Fruit fly (Drosophila melanogaster): ENCODE measurements around the gene CG32212.

The CG32212 gene

DNA sequence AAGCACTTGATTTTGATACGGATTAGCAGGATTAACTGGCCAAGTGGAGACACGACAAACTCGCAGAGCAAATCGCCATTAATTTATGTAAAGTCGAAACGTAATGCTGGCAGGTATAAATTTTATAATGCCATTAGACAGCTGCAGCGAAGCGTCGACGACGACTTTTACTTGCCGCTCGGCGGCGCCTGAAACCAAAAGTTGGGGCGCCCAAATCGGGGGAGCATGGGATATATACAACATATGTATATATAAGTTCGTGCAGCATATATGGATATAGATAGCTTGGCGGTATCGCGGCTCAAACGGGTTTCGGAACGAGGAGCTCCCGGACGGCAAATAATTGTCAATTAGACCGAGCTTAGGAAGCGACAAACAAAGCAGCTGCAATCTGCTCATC lies 33.3 kb downstream of the CG32212 start, which contains the start of gene Cpr76Bc:
Gene Cpr76Bc, plus strand, starts transcription at position 301 of the 400 bp plus-strand sequence.
- TF ChIP-seq psq (optimal IDR thresholded peaks at IDR 0.05) (no peak), h (optimal IDR thresholded peaks at IDR 0.05) (no peak), Sin3A (optimal IDR thresholded peaks at IDR 0.05) (no peak), Myc (optimal IDR thresholded peaks at IDR 0.05) (no peak), insv (optimal IDR thresholded peaks at IDR 0.05) (no peak)

DNA sequence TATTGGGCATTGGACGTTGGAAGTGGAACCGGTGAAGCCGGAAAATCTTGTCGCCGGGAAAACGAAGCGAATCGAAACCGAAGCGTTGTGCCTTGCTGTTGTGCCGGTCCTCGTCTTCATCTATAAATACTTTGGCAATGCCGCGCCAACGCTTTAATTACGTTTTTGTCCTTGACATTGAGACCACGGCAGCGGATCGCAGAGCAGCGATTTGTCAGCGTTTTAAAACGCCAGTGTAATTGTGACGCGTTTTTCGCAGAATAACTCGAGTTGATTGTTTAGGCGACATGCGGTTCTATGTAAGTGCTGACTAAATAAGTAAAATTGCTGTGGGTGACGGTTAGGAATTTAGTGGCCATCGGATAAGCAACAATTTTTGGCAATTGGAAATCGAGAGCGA lies 33.7 kb downstream of the CG32212 start:
- no peak for TF ChIP-seq h (optimal IDR thresholded peaks at IDR 0.05)
- no peak for TF ChIP-seq Sin3A (optimal IDR thresholded peaks at IDR 0.05)
- TF ChIP-seq insv (optimal IDR thresholded peaks at IDR 0.05): no peak
- no peak for TF ChIP-seq Myc (optimal IDR thresholded peaks at IDR 0.05)
- TF ChIP-seq ttk (optimal IDR thresholded peaks at IDR 0.05): no peak
- no peak for TF ChIP-seq psq (optimal IDR thresholded peaks at IDR 0.05)

DNA sequence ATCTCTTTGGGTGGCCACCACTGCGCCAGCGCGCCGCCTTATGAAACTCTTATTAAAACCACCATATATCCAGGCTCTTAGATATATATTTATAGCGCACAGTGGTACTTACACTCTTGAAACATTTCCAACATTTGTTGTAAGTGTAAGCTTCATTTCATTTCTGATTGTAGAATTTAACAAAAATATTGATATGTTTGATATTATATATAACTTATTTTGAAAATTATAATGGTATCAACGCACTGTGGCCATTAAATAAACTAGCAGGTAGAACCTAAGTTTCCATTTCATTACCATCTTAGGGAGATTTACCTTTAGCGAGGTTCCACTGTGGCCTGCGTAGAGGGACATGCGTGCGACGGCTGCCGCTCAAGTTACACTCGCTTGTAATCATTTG lies 37.3 kb downstream of the CG32212 start:
- TF ChIP-seq psq (optimal IDR thresholded peaks at IDR 0.05) (no peak), h (optimal IDR thresholded peaks at IDR 0.05) (no peak), insv (optimal IDR thresholded peaks at IDR 0.05) (no peak), Sin3A (optimal IDR thresholded peaks at IDR 0.05) (no peak), ttk (optimal IDR thresholded peaks at IDR 0.05) (no peak)

DNA sequence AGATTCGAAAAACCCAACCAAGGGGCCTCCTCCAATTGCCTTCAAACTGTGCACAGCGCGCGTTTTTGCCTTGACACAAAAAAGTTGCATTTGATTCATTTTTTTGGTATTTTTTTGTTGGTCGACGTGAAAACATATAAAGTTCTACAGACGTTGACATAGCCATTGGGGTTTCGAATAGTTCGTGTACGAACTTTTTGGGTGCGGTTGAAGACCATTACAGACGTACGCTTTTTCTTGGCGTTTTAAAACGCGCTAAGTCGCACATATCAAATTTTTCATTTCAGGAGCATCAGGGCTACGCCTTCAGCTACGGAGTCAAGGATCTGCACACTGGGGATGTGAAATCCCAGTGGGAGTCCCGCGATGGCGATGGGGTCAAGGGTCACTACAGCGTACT lies 38.4 kb downstream of the CG32212 start:
- TF ChIP-seq h (optimal IDR thresholded peaks at IDR 0.05) (no peak), ttk (optimal IDR thresholded peaks at IDR 0.05) (no peak), Myc (optimal IDR thresholded peaks at IDR 0.05) (no peak), insv (optimal IDR thresholded peaks at IDR 0.05) (no peak), Sin3A (optimal IDR thresholded peaks at IDR 0.05) (no peak), psq (optimal IDR thresholded peaks at IDR 0.05) (no peak)

DNA sequence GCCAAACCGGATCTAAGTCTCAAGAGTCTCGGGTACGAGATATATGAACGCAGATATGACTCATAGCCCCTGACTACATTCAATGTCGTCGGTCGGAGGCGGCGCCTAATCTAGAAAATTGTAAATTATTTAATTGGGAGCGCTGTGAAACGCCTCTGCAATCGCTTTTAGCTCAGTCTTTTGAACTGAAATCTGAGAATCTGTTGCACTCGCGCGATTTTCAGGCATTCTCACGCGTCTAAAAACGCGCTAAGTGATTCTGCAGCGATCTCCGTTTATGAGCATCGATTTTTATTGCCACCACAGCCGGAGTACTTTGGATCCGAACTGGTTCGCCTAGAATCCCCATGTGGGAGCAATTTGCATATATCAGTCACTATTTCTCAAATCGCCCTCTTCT lies 41.2 kb downstream of the CG32212 start:
- TF ChIP-seq psq (optimal IDR thresholded peaks at IDR 0.05) (no peak), Sin3A (optimal IDR thresholded peaks at IDR 0.05) (no peak), h (optimal IDR thresholded peaks at IDR 0.05) (no peak)

DNA sequence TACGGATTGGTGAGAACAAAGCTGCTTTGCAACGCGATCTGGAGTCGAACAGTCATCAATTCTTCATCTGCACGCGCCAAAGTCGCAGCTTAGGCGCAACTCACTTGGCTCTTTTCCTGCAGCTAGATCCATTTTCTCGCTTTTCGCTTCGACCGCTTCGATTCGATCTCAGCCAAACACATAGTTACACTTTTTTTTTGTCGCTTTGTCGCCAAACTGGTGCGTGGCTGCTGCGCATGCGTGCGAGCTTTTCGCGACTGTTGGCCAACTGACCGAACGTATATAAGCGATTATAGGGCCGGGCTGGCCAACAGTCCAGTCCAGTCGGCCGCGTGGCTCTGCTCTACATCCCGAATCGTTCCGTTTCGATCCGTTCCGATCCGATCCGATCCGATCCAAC lies 45.1 kb downstream of the CG32212 start, which contains the start of gene Cpr76Bd:
Gene Cpr76Bd, plus strand, starts transcription at position 301 of the 400 bp plus-strand sequence.
- TF ChIP-seq Sin3A (optimal IDR thresholded peaks at IDR 0.05) (no peak), h (optimal IDR thresholded peaks at IDR 0.05) (no peak), psq (optimal IDR thresholded peaks at IDR 0.05) (no peak), ttk (optimal IDR thresholded peaks at IDR 0.05) (no peak), insv (optimal IDR thresholded peaks at IDR 0.05) (no peak), Myc (optimal IDR thresholded peaks at IDR 0.05) (no peak)

All from Kc167 (cell line).